Worm (Caenorhabditis elegans): ENCODE results near the gene R02D5.9.

Gene R02D5.9

ce11 chrV:14510746-14511145, at the start of gene R02D5.9:
R02D5.9 (minus strand) TSS chrV:14511123.
- TF ChIP-seq madf-9 (GFP tag; conservative IDR thresholded peaks at IDR 0.05): no peak
- no peak for TF ChIP-seq jun-1 (tag; optimal IDR thresholded peaks at IDR 0.05)
- peak; percentile 14 for TF ChIP-seq nhr-76 (tag; optimal IDR thresholded peaks at IDR 0.05)
- no peak for TF ChIP-seq dmd-8 (GFP tag; IDR thresholded peaks at IDR 0.05)
- TF ChIP-seq ceh-20 (GFP tag; IDR thresholded peaks at IDR 0.05): no peak
- TF ChIP-seq unc-62 (GFP tag; optimal IDR thresholded peaks at IDR 0.05 in 1 of 2): peak in 1 of 2 experiments; percentile 85
- TF ChIP-seq unc-62 (tag; optimal IDR thresholded peaks at IDR 0.05): no peak
- no peak for TF ChIP-seq hlh-11 (tag; optimal IDR thresholded peaks at IDR 0.05)
- TF ChIP-seq mxl-3 (GFP tag; optimal IDR thresholded peaks at IDR 0.05): peak; percentile 91
- peak; percentile 54; the same call in 1 of the 2 replicates for TF ChIP-seq tra-1 (GFP tag; IDR thresholded peaks at IDR 0.05)
- TF ChIP-seq F26F4.8 (GFP tag; conservative IDR thresholded peaks at IDR 0.05): no peak
- TF ChIP-seq nhr-28 (tag; optimal IDR thresholded peaks at IDR 0.05): peak; percentile 89
- no peak for TF ChIP-seq saeg-2 (GFP tag; IDR thresholded peaks at IDR 0.05)
- TF ChIP-seq dve-1 (tag; optimal IDR thresholded peaks at IDR 0.05; ENCODE audit: insufficient read depth): peak; percentile 61
- TF ChIP-seq hlh-30 (tag; optimal IDR thresholded peaks at IDR 0.05; ENCODE audit: insufficient read depth): peak; percentile 85
- TF ChIP-seq php-3 (GFP tag; IDR thresholded peaks at IDR 0.05): no peak
- TF ChIP-seq R02D3.7 (tag; optimal IDR thresholded peaks at IDR 0.05): no peak
- no peak for TF ChIP-seq lin-13 (GFP tag; optimal IDR thresholded peaks at IDR 0.05)
- peak; percentile 47 for TF ChIP-seq nhr-77 (tag; optimal IDR thresholded peaks at IDR 0.05)
- peak; percentile 77 to 97 for TF ChIP-seq mdl-1 (tag; optimal IDR thresholded peaks at IDR 0.05)
- TF ChIP-seq Y75B8A.6 (GFP tag; IDR thresholded peaks at IDR 0.05): no peak
- no peak for TF ChIP-seq D1046.2 (GFP tag; IDR thresholded peaks at IDR 0.05)
- TF ChIP-seq cey-2 (tag; optimal IDR thresholded peaks at IDR 0.05; ENCODE audit: borderline replicate concordance, insufficient read depth): peak; percentile 52
- no peak for TF ChIP-seq rbr-2 (tag; optimal IDR thresholded peaks at IDR 0.05)
- TF ChIP-seq nhr-41 (GFP tag; IDR thresholded peaks at IDR 0.05): no peak
- no peak for TF ChIP-seq daf-16 (GFP tag; optimal IDR thresholded peaks at IDR 0.05)
- no peak for TF ChIP-seq daf-16 (tag; optimal IDR thresholded peaks at IDR 0.05)
- TF ChIP-seq nhr-6 (tag; optimal IDR thresholded peaks at IDR 0.05): peak; percentile 85
- TF ChIP-seq aha-1 (tag): no peak

ce11 chrV:14559312-14559711, 48.4 kb upstream of the R02D5.9 start, which contains the start of gene srt-32:
srt-32 (plus strand) TSS chrV:14559612.
- TF ChIP-seq lin-15B (tag; optimal IDR thresholded peaks at IDR 0.05): no peak
- no peak for TF ChIP-seq fos-1 (tag; optimal IDR thresholded peaks at IDR 0.05)
- no peak for TF ChIP-seq zag-1 (tag; optimal IDR thresholded peaks at IDR 0.05)
- TF ChIP-seq dmd-6 (GFP tag; IDR thresholded peaks at IDR 0.05): no peak
- TF ChIP-seq mxl-3 (GFP tag; optimal IDR thresholded peaks at IDR 0.05): no peak

- TF ChIP-seq tag-97 (GFP tag; IDR thresholded peaks at IDR 0.05) (no peak), ces-1 (GFP tag; optimal IDR thresholded peaks at IDR 0.05) (no peak), nhr-28 (tag; optimal IDR thresholded peaks at IDR 0.05) (no peak), mxl-2 (GFP tag; conservative IDR thresholded peaks at IDR 0.05) (no peak), Y48G9A.11 (GFP tag; IDR thresholded peaks at IDR 0.05) (no peak), lin-29 (GFP tag; IDR thresholded peaks at IDR 0.05) (no peak), snpc-1.2 (GFP tag; IDR thresholded peaks at IDR 0.05) (no peak), F37D6.2 (tag; optimal IDR thresholded peaks at IDR 0.05) (no peak), egl-27 (tag; optimal IDR thresholded peaks at IDR 0.05) (no peak), lim-7 (GFP tag; IDR thresholded peaks at IDR 0.05) (no peak), zag-1 (tag; optimal IDR thresholded peaks at IDR 0.05) (no peak), pqm-1 (tag; optimal IDR thresholded peaks at IDR 0.05) (no peak), unc-130 (GFP tag; optimal IDR thresholded peaks at IDR 0.05) (no peak)
Observed at ce11 chrV:14558757-14559156, 47.8 kb upstream of the R02D5.9 start, which contains the start of gene C53A5.9. C53A5.9 (minus strand) TSS chrV:14558857.

Measured in whole organism, L4 larva.